Worm (Caenorhabditis elegans): ENCODE measurements around the gene pqn-68.

DNA sequence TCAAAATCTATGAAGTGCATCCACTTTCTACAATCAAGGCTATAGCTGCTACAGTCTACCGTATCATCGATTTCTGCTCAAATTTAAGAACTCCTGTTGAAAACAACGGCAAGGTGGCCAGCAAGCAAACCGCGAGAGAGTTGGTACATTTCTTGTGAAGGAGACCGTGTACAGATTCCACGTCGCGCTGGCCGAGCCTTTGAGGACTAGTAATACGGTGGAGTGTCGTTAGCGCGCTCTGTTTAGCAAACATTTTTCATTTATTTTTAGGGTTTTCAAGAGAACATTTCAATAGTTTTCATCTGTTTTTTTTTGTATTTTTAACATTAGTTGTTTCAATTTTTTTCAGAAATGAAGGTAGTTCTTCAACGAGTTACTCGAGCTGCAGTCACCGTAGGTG lies at the start of gene pqn-68:
- no peak for TF ChIP-seq sox-4 (tag; optimal IDR thresholded peaks at IDR 0.05)
- TF ChIP-seq pha-4 (tag; optimal IDR thresholded peaks at IDR 0.05): no peak
- no peak for TF ChIP-seq pros-1 (tag; optimal IDR thresholded peaks at IDR 0.05)
- TF ChIP-seq hlh-13 (GFP tag; optimal IDR thresholded peaks at IDR 0.05): no peak
- no peak for TF ChIP-seq nfya-1 (tag; optimal IDR thresholded peaks at IDR 0.05)
- no peak for TF ChIP-seq pqm-1 (tag; optimal IDR thresholded peaks at IDR 0.05)
- no peak for TF ChIP-seq sox-2 (GFP tag; IDR thresholded peaks at IDR 0.05)
- no peak for TF ChIP-seq rnt-1 (tag; optimal IDR thresholded peaks at IDR 0.05)
- no peak for TF ChIP-seq ceh-48 (tag; optimal IDR thresholded peaks at IDR 0.05)
- TF ChIP-seq ceh-9 (tag; optimal IDR thresholded peaks at IDR 0.05): no peak

All from whole organism, late embryonic.